Worm (Caenorhabditis elegans): ENCODE data around the gene C09E7.10.

Gene C09E7.10

ce11 chrIII:6476380-6476779, 43.5 kb downstream of the C09E7.10 start:
- TF ChIP-seq ref-2 (tag; optimal IDR thresholded peaks at IDR 0.05) (peak; percentile 71), mec-3 (tag; optimal IDR thresholded peaks at IDR 0.05; ENCODE audit: borderline replicate concordance) (no peak)

DNA sequence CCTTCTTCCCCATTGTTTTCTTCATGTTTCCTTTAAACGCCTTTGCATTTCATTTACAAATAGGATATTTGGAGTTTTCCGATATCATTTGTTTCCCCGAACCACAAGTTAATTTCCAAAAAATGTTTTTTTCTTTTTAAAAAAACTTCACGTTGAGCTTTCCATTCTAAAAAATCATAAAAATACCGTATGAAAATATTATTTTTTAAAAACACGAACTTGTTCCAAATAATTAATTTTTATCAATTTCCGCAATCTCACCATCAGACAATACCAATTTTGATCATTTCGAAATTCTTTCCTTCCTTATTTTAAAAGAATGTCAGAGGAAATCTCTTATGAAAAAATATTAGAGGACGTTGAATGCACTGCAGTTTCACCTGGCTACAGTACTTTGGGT, 48.4 kb downstream of the C09E7.10 start, which contains the start of gene wht-6:
wht-6 (plus strand) TSS at position 301 of the 400 bp plus-strand sequence.
- no peak for TF ChIP-seq nhr-232 (tag; optimal IDR thresholded peaks at IDR 0.05)

Data from whole organism, late embryonic.